Fruit fly (Drosophila melanogaster) whole organism, pupa: ENCODE data around the gene Adk1.

Experiments
- CG13204 ChIP-seq: fragments of 200-800 bp; sonication (Bioruptor generic); optimal IDR thresholded peaks from 2 replicates; lab custom pipeline; 2018; ENCODE audit warnings: missing biosample characterization, mild to moderate bottlenecking, missing genetic modification characterization, moderate library complexity
- CG14655 ChIP-seq: fragments of 200-800 bp; sonication (Bioruptor generic); optimal IDR thresholded peaks from 3 replicates; lab custom pipeline; 2017; ENCODE audit warnings: mild to moderate bottlenecking, missing biosample characterization, missing genetic modification reagents, missing genetic modification characterization
- CG17806 ChIP-seq: fragments of 200-800 bp; sonication (Bioruptor generic); optimal IDR thresholded peaks from 2 replicates; lab custom pipeline; 2018; ENCODE audit warnings: missing biosample characterization, mild to moderate bottlenecking, missing genetic modification characterization, moderate library complexity
- CG34367 ChIP-seq: fragments of 200-800 bp; sonication (Bioruptor generic); optimal IDR thresholded peaks from 2 replicates; lab custom pipeline; 2018; ENCODE audit warnings: missing biosample characterization, mild to moderate bottlenecking, missing genetic modification characterization
- CG4496 ChIP-seq: fragments of 200-800 bp; sonication (Bioruptor generic); IDR thresholded peaks from 3 replicates; pipeline ENCODE4 v1.3.6; 2022; ENCODE audit warnings: missing biosample characterization, missing genetic modification characterization
- EcR ChIP-seq: fragments of 200-800 bp; sonication (Bioruptor generic); optimal IDR thresholded peaks from 3 replicates; lab custom pipeline; 2019; ENCODE audit warnings: missing biosample characterization, missing genetic modification characterization, mild to moderate bottlenecking, moderate library complexity, missing genetic modification reagents
- Pif1B ChIP-seq: fragments of 200-800 bp; sonication (Bioruptor generic); optimal IDR thresholded peaks from 3 replicates; lab custom pipeline; 2016; ENCODE audit warnings: missing biosample characterization, missing genetic modification characterization
- Snoo ChIP-seq: fragments of 200-800 bp; sonication (Bioruptor generic); optimal IDR thresholded peaks from 3 replicates; lab custom pipeline; 2017; ENCODE audit warnings: missing biosample characterization, mild to moderate bottlenecking, missing genetic modification characterization, inconsistent platforms

dm6 chr3R:12194911-12195310 lies 2.8 kb upstream of the Adk1 start, which contains the start of the genes eIF3d2 and CG43450:
- TF ChIP-seq CG17806 (tag; lab: Kevin White, UChicago) (no peak), Snoo (tag; lab: Kevin White, UChicago) (no peak), CG34367 (no peak), Pif1B (GFP tag; lab: Kevin White, UChicago) (no peak), EcR (no peak), CG14655 (GFP tag; lab: Kevin White, UChicago) (no peak), CG13204 (GFP tag; lab: Kevin White, UChicago) (no peak), CG4496 (GFP tag; lab: Robert Waterston, UW) (no peak)
